Fruit fly (Drosophila melanogaster) whole organism, wandering third instar larva: ENCODE measurements around the gene Acbp5.

Source experiments
- Abd-B ChIP-seq: fragments of >200 bp; optimal IDR thresholded peaks from 2 replicates; lab custom pipeline; 2017; ENCODE audit warnings: missing biosample characterization, missing genetic modification characterization
- CG32264 ChIP-seq: fragments of 200-800 bp; sonication (Bioruptor generic); optimal IDR thresholded peaks from 2 replicates; lab custom pipeline; 2016; ENCODE audit warnings: missing biosample characterization, missing genetic modification characterization
- CrebA ChIP-seq: fragments of 200-800 bp; sonication (Bioruptor generic); optimal IDR thresholded peaks from 2 replicates; lab custom pipeline; 2016; ENCODE audit warnings: missing biosample characterization, mild to moderate bottlenecking, missing genetic modification characterization, borderline replicate concordance
- GATAd ChIP-seq: sonication (Bioruptor generic); optimal IDR thresholded peaks from 2 replicates; lab custom pipeline; 2016; ENCODE audit warnings: missing biosample characterization, missing genetic modification characterization
- HLH106 ChIP-seq: fragments of 200-800 bp; optimal IDR thresholded peaks from 3 replicates; lab custom pipeline; 2019; ENCODE audit warnings: missing biosample characterization, mild to moderate bottlenecking, missing genetic modification characterization, moderate library complexity
- Hnf4 ChIP-seq: fragments of 200-800 bp; sonication (Bioruptor generic); optimal IDR thresholded peaks from 2 replicates; lab custom pipeline; 2016; ENCODE audit warnings: missing biosample characterization, mild to moderate bottlenecking, missing genetic modification characterization
- Hr83 ChIP-seq: fragments of 200-300 bp; sonication (Bioruptor generic); optimal IDR thresholded peaks from 2 replicates; lab custom pipeline; 2016; ENCODE audit warnings: missing biosample characterization, mild to moderate bottlenecking, missing genetic modification characterization, moderate library complexity; ENCODE audit not compliant: poor library complexity, severe bottlenecking
- Jra ChIP-seq: sonication (Bioruptor generic); optimal IDR thresholded peaks from 2 replicates; lab custom pipeline; 2016; ENCODE audit warnings: missing biosample characterization, missing genetic modification characterization
- Myc ChIP-seq: fragments of >200 bp; optimal IDR thresholded peaks from 2 replicates; lab custom pipeline; 2017
- N ChIP-seq: fragments of >200 bp; optimal IDR thresholded peaks from 2 replicates; lab custom pipeline; 2018; ENCODE audit warnings: missing biosample characterization, missing external identifiers, missing genetic modification characterization
- OdsH ChIP-seq: fragments of 200-800 bp; sonication (Bioruptor generic); optimal IDR thresholded peaks from 2 replicates; lab custom pipeline; 2016; ENCODE audit warnings: missing biosample characterization, mild to moderate bottlenecking, missing genetic modification characterization
- Rel ChIP-seq, 2 experiments: fragments of 200-800 bp; sonication (Bioruptor generic) in 1 of 2; optimal IDR thresholded peaks; 2 replicates in 1 of 2; 3 replicates in 1 of 2; lab custom pipeline; 2016 to 2019; ENCODE audit warnings: mild to moderate bottlenecking in 2 of 2, missing biosample characterization in 2 of 2, missing genetic modification characterization in 2 of 2, moderate library complexity in 1 of 2
- Vsx2 ChIP-seq: fragments of 200-300, 225-300 bp; sonication (Bioruptor generic); optimal IDR thresholded peaks from 2 replicates; lab custom pipeline; 2018; ENCODE audit warnings: missing biosample characterization, missing genetic modification characterization; ENCODE audit not compliant: partially characterized antibody
- dl ChIP-seq, 2 experiments: fragments of 175-275, 200-275 bp in 1 of 2; fragments of 200-275 bp in 1 of 2; sonication (Bioruptor generic); optimal IDR thresholded peaks; lab custom pipeline; 2018; ENCODE audit warnings: mild to moderate bottlenecking in 2 of 2, missing biosample characterization in 2 of 2, missing genetic modification characterization in 2 of 2, moderate library complexity in 2 of 2; ENCODE audit not compliant: partially characterized antibody in 2 of 2, insufficient read depth in 1 of 2
- dmrt93B ChIP-seq: fragments of 200-800 bp; sonication (Bioruptor generic); optimal IDR thresholded peaks from 2 replicates; lab custom pipeline; 2018; ENCODE audit warnings: missing biosample characterization, mild to moderate bottlenecking, missing genetic modification characterization
- dsf ChIP-seq: sonication (Bioruptor generic); optimal IDR thresholded peaks from 2 replicates; lab custom pipeline; 2016; ENCODE audit warnings: missing biosample characterization, missing genetic modification characterization, borderline replicate concordance
- ey ChIP-seq: fragments of 200-800 bp; sonication (Bioruptor generic); optimal IDR thresholded peaks from 2 replicates; lab custom pipeline; 2016; ENCODE audit warnings: missing biosample characterization, missing genetic modification characterization
- fru ChIP-seq: fragments of 200-800 bp; sonication (Bioruptor generic); optimal IDR thresholded peaks from 3 replicates; lab custom pipeline; 2016; ENCODE audit warnings: missing biosample characterization, mild to moderate bottlenecking, missing genetic modification characterization
- h ChIP-seq: fragments of 200-800 bp; sonication (Bioruptor generic); optimal IDR thresholded peaks from 3 replicates; lab custom pipeline; 2016; ENCODE audit warnings: missing biosample characterization, mild to moderate bottlenecking, missing genetic modification characterization
- jim ChIP-seq: fragments of 175-275, 200-325 bp; sonication (Bioruptor generic); optimal IDR thresholded peaks from 2 replicates; lab custom pipeline; 2016; ENCODE audit warnings: missing biosample characterization, mild to moderate bottlenecking, missing genetic modification characterization
- pan ChIP-seq: fragments of >200 bp; optimal IDR thresholded peaks from 2 replicates; lab custom pipeline; 2017
- rgr ChIP-seq: fragments of 200-800 bp; sonication (Bioruptor generic); optimal IDR thresholded peaks from 3 replicates; lab custom pipeline; 2016; ENCODE audit warnings: missing biosample characterization, mild to moderate bottlenecking, missing genetic modification characterization
- sage ChIP-seq: fragments of 200-800 bp; sonication (Bioruptor generic); optimal IDR thresholded peaks from 2 replicates; lab custom pipeline; 2016; ENCODE audit warnings: missing biosample characterization, mild to moderate bottlenecking, missing genetic modification characterization
- sv ChIP-seq: fragments of 200-800 bp; sonication (Bioruptor generic); optimal IDR thresholded peaks from 3 replicates; lab custom pipeline; 2016; ENCODE audit warnings: missing biosample characterization, missing genetic modification characterization
- tai ChIP-seq: sonication (Bioruptor generic); optimal IDR thresholded peaks from 2 replicates; lab custom pipeline; 2016; ENCODE audit warnings: missing biosample characterization, missing genetic modification characterization
- usp ChIP-seq: fragments of >200 bp; optimal IDR thresholded peaks from 2 replicates; lab custom pipeline; 2017; ENCODE audit warnings: missing biosample characterization, missing genetic modification characterization
- woc ChIP-seq: sonication (Bioruptor generic); optimal IDR thresholded peaks from 2 replicates; lab custom pipeline; 2016; ENCODE audit warnings: missing biosample characterization, mild to moderate bottlenecking, missing genetic modification characterization

Gene Acbp5

DNA sequence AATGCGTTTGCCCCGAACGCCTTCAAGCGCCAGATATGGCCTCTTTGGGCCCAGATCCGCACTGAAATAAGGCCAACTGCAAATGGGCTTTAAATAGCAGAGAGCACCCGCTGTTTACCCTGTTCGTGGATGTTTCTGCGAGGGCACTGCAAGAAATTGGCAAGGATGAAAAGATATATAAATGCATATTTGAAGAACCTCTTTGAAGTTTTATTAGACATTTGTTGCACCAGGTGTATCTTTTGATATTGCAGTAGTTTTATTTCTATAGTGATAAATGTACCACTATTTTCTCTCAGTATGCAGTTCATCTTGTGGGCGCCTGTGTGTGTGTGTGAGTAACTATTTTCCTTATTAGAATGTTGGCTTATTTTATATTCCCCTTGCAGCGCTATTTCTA is 25.1 kb upstream of the Acbp5 start:
- peak; percentile 12 for TF ChIP-seq ey (GFP tag; lab: Kevin White, UChicago)
- TF ChIP-seq fru, result no peak

dm6 chr3L:8810095-8810494 is 21.8 kb upstream of the Acbp5 start, which contains the start of gene CG13309:
CG13309 (plus strand) TSS chr3L:8810395.
- no peak for TF ChIP-seq sage (GFP tag; lab: Kevin White, UChicago)
- TF ChIP-seq HLH106 (tag; lab: Kevin White, UChicago), result no peak
- TF ChIP-seq tai (GFP tag; lab: Kevin White, UChicago), result no peak
- TF ChIP-seq dmrt93B (GFP tag; lab: Kevin White, UChicago), result no peak
- TF ChIP-seq OdsH (GFP tag; lab: Kevin White, UChicago), result no peak
- TF ChIP-seq CG32264 (GFP tag; lab: Kevin White, UChicago), result no peak
- no peak for TF ChIP-seq Rel (GFP tag; optimal IDR thresholded peaks at IDR 0.05; lab: Kevin White, UChicago)
- TF ChIP-seq Rel (tag; optimal IDR thresholded peaks at IDR 0.05; lab: Kevin White, UChicago), result no peak
- no peak for TF ChIP-seq woc
- TF ChIP-seq GATAd (GFP tag; lab: Kevin White, UChicago), result no peak
- no peak for TF ChIP-seq dsf (GFP tag; lab: Kevin White, UChicago)
- TF ChIP-seq h, result no peak
- TF ChIP-seq sv (GFP tag; lab: Kevin White, UChicago), result no peak
- TF ChIP-seq usp (GFP tag; lab: Kevin White, UChicago), result no peak

dm6 chr3L:8808244-8808643 is 19.9 kb upstream of the Acbp5 start, which contains the start of gene CG13308:
CG13308 (plus strand) TSS chr3L:8808544.
- TF ChIP-seq OdsH (GFP tag; lab: Kevin White, UChicago), result no peak
- no peak for TF ChIP-seq CrebA
- TF ChIP-seq Myc (lab: Kevin White, UChicago), result no peak
- TF ChIP-seq h, result no peak
- no peak for TF ChIP-seq Abd-B (GFP tag; lab: Kevin White, UChicago)
- no peak for TF ChIP-seq sv (GFP tag; lab: Kevin White, UChicago)

dm6 chr3L:8807113-8807651 is 18.8 kb upstream of the Acbp5 start, which contains the start of the genes CG13312 and CG32024:
CG13312 (minus strand) TSS chr3L:8807213.
CG32024 (plus strand) TSS chr3L:8807601.
- no peak for TF ChIP-seq fru
- TF ChIP-seq dl (GFP tag; optimal IDR thresholded peaks at IDR 0.05; lab: Kevin White, UChicago; ENCODE audit: insufficient read depth in 1 of 2, partially characterized antibody in 2 of 2), result no peak

- TF ChIP-seq CG32264 (GFP tag; lab: Kevin White, UChicago), result no peak
- TF ChIP-seq Jra (GFP tag; lab: Kevin White, UChicago), result no peak
- no peak for TF ChIP-seq pan (lab: Kevin White, UChicago)
- no peak for TF ChIP-seq N (GFP tag; lab: Kevin White, UChicago)
- no peak for TF ChIP-seq h
- no peak for TF ChIP-seq Rel (GFP tag; optimal IDR thresholded peaks at IDR 0.05; lab: Kevin White, UChicago)
- TF ChIP-seq Rel (tag; optimal IDR thresholded peaks at IDR 0.05; lab: Kevin White, UChicago), result no peak
- TF ChIP-seq Vsx2 (GFP tag; lab: Kevin White, UChicago), result no peak
Measured at dm6 chr3L:8804082-8804814, 15.9 kb upstream of the Acbp5 start, which contains the start of the genes CG32023 and CG34427. CG32023 (minus strand) TSS chr3L:8804182. CG34427 (plus strand) TSS chr3L:8804764.

dm6 chr3L:8802064-8802463 is 13.7 kb upstream of the Acbp5 start, which contains the start of the genes CG13311 and CG34426:
CG13311 (minus strand) TSS chr3L:8802164.
CG34426 (plus strand) TSS chr3L:8802463.
- TF ChIP-seq sv (GFP tag; lab: Kevin White, UChicago) (no peak), jim (no peak), rgr (GFP tag; lab: Kevin White, UChicago) (no peak), OdsH (GFP tag; lab: Kevin White, UChicago) (no peak), N (GFP tag; lab: Kevin White, UChicago) (no peak), Hr83 (GFP tag; lab: Kevin White, UChicago) (no peak), Hnf4 (GFP tag; lab: Kevin White, UChicago) (no peak), Vsx2 (GFP tag; lab: Kevin White, UChicago) (no peak), GATAd (GFP tag; lab: Kevin White, UChicago) (no peak)
